Worm (Caenorhabditis elegans) whole organism, L4 larva: Measurements from ENCODE around the gene ZC196.9.

Experiments
- aha-1 ChIP-seq: fragments of 150-350 bp; peaks from one replicate; lab custom pipeline; 2014; ENCODE audit warnings: missing biosample characterization, missing genetic modification characterization
- daf-19 ChIP-seq: fragments of 200-800 bp; sonication (Bioruptor generic); conservative IDR thresholded peaks from 2 replicates; pipeline ENCODE4 v1.3.6; 2022; ENCODE audit warnings: missing genetic modification characterization, missing compliant biosample characterization

ZC196.9 gene

ce11 chrV:8673498-8673897 lies 53.5 kb downstream of the ZC196.9 start, which contains the start of gene ZC190.5:
Gene ZC190.5 (minus strand): TSS chrV:8673598.
- TF ChIP-seq aha-1 (tag; lab: Kevin White, UChicago) (peak; percentile 37), daf-19 (GFP tag; lab: Robert Waterston, UW) (no peak)
